Worm (Caenorhabditis elegans) whole organism, L3 larva: ENCODE data around the gene F15H10.10.

ENCODE experiments used
- aly-2 ChIP-seq: fragments of 150-350 bp; optimal IDR thresholded peaks from 2 replicates; lab custom pipeline; 2014; ENCODE audit warnings: missing biosample characterization, missing genetic modification characterization
- ceh-28 ChIP-seq: fragments of 150-350 bp; optimal IDR thresholded peaks from 2 replicates; lab custom pipeline; 2014; ENCODE audit warnings: missing biosample characterization, missing genetic modification reagents, missing genetic modification characterization
- jun-1 ChIP-seq: fragments of 150-350 bp; optimal IDR thresholded peaks from 2 replicates; lab custom pipeline; 2014; ENCODE audit warnings: missing biosample characterization, missing genetic modification reagents, missing genetic modification characterization
- nhr-28 ChIP-seq: fragments of 150-350 bp; optimal IDR thresholded peaks from 2 replicates; lab custom pipeline; 2014; ENCODE audit warnings: missing biosample characterization, missing genetic modification characterization
- skn-1 ChIP-seq: fragments of 150-350 bp; optimal IDR thresholded peaks from 2 replicates; lab custom pipeline; 2014; ENCODE audit warnings: missing biosample characterization, missing genetic modification characterization
- unc-62 ChIP-seq: fragments of 150-350 bp; sonication (generic microtip); optimal IDR thresholded peaks from 4 replicates; lab custom pipeline; 2014; ENCODE audit warnings: missing biosample characterization, missing genetic modification reagents, missing genetic modification characterization

DNA sequence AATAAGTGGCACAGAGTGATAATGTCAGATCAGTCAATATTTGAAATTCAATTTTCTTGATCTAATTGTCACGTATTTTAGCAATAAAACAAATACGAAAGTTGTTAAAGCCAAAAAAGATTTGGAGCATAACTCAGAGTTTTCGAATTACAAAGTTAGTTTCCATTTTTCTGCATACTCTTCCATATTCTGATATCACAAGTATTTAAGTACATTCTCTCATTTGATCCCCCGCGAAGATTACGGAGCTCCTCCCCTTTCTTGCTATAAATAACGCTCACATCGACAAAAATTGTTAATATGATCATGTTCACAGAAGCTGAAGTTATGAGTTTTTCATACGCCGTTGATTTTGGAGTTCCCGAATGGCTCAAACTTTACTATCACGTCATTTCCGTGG is 48.6 kb downstream of the F15H10.10 start, which contains the start of gene sri-20:
- TF ChIP-seq nhr-28 (tag; lab: Kevin White, UChicago) (no peak), skn-1 (tag; lab: Kevin White, UChicago) (no peak), ceh-28 (tag; lab: Kevin White, UChicago) (no peak), jun-1 (no peak), unc-62 (GFP tag; lab: Kevin White, UChicago) (no peak), aly-2 (tag; lab: Kevin White, UChicago) (no peak)
